Fruit fly (Drosophila melanogaster) Kc167 (cell line): Measurements from ENCODE around the gene Esyt2.

Experiments
- Myc ChIP-seq: fragments of >200 bp; optimal IDR thresholded peaks from 2 replicates; lab custom pipeline; 2017; ENCODE audit warnings: missing external identifiers
- Sin3A ChIP-seq: fragments of >200 bp; optimal IDR thresholded peaks from 2 replicates; lab custom pipeline; 2018; ENCODE audit warnings: missing external identifiers
- h ChIP-seq: fragments of >200 bp; optimal IDR thresholded peaks from 3 replicates; lab custom pipeline; 2018; ENCODE audit warnings: missing external identifiers
- insv ChIP-seq: fragments of >200 bp; optimal IDR thresholded peaks from 3 replicates; lab custom pipeline; 2018; ENCODE audit warnings: missing external identifiers
- psq ChIP-seq: fragments of >200 bp; optimal IDR thresholded peaks from 2 replicates; lab custom pipeline; 2017; ENCODE audit warnings: missing external identifiers
- ttk ChIP-seq: sonication (Bioruptor generic); optimal IDR thresholded peaks from 2 replicates; lab custom pipeline; 2017; ENCODE audit warnings: missing external identifiers

Gene Esyt2

DNA sequence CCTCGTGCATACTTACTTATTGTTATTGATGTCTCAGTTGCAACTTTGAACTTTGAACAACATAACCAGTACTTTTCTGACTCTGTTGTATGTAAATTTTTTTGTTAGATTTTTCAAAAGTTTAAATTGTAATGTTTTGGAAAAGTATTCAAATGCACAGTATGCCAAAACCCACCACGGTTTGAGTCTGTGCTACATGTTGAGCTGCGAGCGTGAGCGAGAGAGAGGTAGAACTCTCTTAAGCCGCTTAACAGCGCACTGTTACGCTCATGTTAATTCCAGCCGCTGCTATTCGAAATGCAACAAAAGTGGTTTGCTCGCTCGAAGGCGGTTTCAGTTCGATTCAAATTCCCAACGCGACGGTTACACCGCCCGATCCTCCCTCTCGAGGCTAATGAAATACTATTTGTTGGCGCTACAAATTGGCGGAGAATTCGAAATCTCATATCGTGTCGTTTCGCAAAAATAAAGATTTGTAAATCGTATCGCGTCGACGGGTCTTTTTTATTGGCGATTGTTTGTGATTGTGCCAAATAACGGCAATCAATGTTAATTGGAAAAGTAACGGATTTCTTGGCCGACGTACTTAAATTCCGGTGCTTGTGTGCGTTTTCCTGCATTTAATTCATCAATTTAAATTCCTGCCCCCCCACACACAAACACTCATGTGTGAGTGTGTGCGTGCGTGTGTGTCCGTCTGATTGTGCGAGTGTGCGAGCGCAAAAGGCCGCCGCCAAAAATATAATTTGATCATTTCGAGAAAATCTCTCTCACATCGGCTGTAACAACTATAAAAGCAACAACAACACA, 44.5 kb downstream of the Esyt2 start:
- TF ChIP-seq ttk (lab: Kevin White, UChicago) (no peak), insv (no peak), Myc (lab: Kevin White, UChicago) (no peak), psq (lab: Kevin White, UChicago) (no peak), h (no peak), Sin3A (lab: Kevin White, UChicago) (no peak)

dm6 chr3R:24590276-24590675, 45.8 kb downstream of the Esyt2 start:
- TF ChIP-seq psq (lab: Kevin White, UChicago) (no peak), Myc (lab: Kevin White, UChicago) (no peak), insv (no peak), ttk (lab: Kevin White, UChicago) (no peak), h (no peak), Sin3A (lab: Kevin White, UChicago) (no peak)

DNA sequence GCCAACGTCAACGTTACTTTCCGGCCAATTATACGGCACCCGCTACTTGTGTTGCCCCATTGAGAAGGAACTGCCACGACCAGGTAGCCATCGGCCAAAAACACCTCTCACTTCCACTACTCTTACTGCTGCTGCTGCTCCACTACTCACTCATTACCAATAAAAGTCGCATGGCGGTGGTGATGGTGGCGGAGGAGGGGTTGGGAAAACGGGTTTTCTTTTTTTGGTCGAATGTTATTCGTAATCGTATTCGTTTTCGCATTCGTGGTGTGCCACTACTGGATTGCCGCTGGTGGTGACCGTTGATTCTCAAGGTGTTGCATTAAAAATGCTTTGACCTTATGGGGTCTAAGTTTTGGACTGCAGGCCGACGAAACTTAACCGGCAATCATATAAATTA, 49.2 kb downstream of the Esyt2 start:
- no peak for TF ChIP-seq h
- TF ChIP-seq psq (lab: Kevin White, UChicago): no peak
- TF ChIP-seq Myc (lab: Kevin White, UChicago): no peak

DNA sequence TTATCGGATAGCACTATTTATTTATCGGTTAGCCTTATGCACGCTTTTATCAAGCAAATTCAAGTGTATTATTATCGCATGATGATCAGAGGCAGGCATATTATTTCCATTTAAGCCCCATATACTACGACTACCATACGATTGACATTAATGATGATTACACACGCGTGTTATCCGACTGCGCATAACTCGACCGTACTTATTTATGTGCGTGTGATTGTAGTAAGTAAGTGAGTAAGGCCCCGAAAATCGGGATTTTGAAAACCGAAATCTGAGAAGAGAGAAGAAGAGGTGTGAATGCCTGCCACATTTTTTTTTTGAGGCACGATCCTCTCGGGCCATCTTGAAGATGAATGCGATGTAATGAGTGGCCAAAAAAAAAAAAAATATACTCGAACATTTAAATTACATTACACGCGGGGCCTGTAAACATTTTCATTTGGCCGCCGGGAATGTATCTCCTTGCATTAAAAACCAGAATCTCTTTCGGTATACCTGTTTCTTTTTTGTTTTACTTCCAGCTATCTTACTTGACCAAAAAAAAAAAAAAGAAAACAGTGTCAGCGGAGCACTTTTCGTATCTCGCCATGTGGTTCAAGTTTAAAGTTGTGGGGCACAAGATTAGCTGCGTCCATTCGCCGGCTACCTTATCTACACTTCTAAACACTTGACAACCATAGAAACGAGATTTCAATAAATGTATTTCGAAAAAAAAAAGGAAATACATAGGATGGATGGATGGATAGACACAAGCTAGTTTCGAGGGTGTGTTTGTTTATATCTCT, 51.0 kb downstream of the Esyt2 start:
- TF ChIP-seq ttk (lab: Kevin White, UChicago) (no peak), insv (no peak), Sin3A (lab: Kevin White, UChicago) (no peak), psq (lab: Kevin White, UChicago) (no peak), Myc (lab: Kevin White, UChicago) (no peak), h (no peak)

DNA sequence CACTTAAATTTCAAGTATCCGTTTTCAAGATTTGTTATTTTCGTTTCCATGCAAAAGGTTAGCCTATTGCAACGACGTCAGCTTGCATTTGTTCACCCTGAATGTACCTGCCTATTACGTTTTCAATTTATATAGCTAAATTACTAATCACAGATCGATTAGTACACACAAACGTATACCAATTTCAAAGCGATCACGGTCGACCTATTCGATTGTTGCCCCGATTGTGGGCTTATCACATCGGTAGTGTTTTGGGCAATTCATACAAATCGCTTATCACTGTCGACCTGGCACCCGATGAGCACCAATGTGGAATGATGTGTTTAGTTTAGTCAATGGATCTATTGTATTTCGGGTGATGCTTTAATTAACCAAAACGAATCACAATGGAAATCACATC, 52.4 kb downstream of the Esyt2 start:
- no peak for TF ChIP-seq Myc (lab: Kevin White, UChicago)
- TF ChIP-seq insv: no peak

DNA sequence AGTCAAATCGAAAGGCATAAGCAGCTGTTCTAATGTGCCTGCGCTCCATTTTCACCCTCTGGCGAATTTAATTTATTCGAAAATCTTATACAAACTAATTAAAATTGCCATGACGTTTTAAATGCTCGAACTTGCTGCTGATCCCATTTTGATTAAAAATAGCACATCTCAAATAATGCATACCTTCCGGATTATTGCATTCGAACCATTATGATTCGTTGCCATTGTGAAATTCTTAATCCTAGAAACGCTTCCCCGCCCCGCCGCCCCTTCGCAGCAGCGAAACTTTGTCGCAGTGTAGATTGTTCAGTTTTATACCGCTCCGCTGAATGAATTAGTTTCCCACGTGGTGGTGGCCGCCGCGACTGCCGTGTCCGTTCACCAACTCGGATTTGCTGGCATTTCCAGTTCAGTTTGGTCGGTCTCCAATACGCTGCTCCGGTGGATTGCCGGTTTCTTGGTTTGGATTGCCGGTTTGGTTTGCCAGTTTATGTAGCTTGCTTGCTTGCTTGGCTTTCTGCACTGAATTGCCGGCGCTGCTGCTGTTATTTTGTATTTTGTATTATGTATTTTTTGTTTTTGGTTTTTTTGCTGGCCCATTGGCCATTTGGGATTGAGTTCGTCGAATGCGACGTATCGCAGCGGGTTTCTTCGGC, 54.2 kb downstream of the Esyt2 start:
- TF ChIP-seq insv: no peak

- TF ChIP-seq Myc (lab: Kevin White, UChicago): no peak
- no peak for TF ChIP-seq psq (lab: Kevin White, UChicago)
- no peak for TF ChIP-seq ttk (lab: Kevin White, UChicago)
These were observed 56.5 kb downstream of the Esyt2 start for dm6 chr3R:24601069-24601468.

dm6 chr3R:24603399-24604131, 59.0 kb downstream of the Esyt2 start:
- TF ChIP-seq Myc (lab: Kevin White, UChicago): no peak
- TF ChIP-seq psq (lab: Kevin White, UChicago): no peak
- no peak for TF ChIP-seq h
- no peak for TF ChIP-seq insv
- no peak for TF ChIP-seq Sin3A (lab: Kevin White, UChicago)
- no peak for TF ChIP-seq ttk (lab: Kevin White, UChicago)

- TF ChIP-seq ttk (lab: Kevin White, UChicago) (no peak), psq (lab: Kevin White, UChicago) (no peak), h (no peak), Myc (lab: Kevin White, UChicago) (no peak), insv (no peak), Sin3A (lab: Kevin White, UChicago) (no peak)
These were observed 59.6 kb downstream of the Esyt2 start for dm6 chr3R:24604165-24604564.
